Fruit fly (Drosophila melanogaster): ENCODE data around the gene CG14543.

DNA sequence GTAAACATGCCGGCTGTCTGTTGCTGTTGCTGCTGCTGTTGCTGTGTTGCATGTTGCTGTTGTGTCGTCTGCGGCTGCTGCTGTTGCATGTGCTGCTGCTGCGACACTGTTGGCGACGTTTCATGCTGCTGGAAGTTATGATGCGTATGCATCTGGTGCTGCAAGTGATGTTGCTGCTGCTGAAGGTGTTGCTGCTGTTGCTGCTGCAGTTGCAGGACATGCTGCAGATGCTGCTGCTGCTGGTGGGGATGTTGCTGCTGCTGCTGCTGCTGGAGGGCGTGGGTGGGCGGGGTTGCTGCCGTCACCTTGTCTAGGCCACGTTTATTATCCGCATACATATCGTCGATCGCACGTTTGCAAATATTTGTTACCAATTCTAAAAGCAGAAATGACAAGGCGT, 39.8 kb downstream of the CG14543 start:
- TF ChIP-seq Pif1A (GFP tag; optimal IDR thresholded peaks at IDR 0.05) (no peak), CG17806 (tag; optimal IDR thresholded peaks at IDR 0.05) (no peak), fd96Ca (GFP tag; IDR thresholded peaks at IDR 0.05) (no peak), CG8159 (tag; optimal IDR thresholded peaks at IDR 0.05) (no peak), CG10348 (GFP tag; IDR thresholded peaks at IDR 0.05) (no peak), EcR (GFP tag; optimal IDR thresholded peaks at IDR 0.05) (no peak), CG8301 (tag; optimal IDR thresholded peaks at IDR 0.05) (no peak), D1 (tag; optimal IDR thresholded peaks at IDR 0.05) (no peak), CG13204 (GFP tag; optimal IDR thresholded peaks at IDR 0.05) (no peak), rn (GFP tag; IDR thresholded peaks at IDR 0.05) (no peak), Ets98B (GFP tag; IDR thresholded peaks at IDR 0.05) (no peak), CG32121 (GFP tag; IDR thresholded peaks at IDR 0.05) (no peak), CG14655 (GFP tag; optimal IDR thresholded peaks at IDR 0.05) (no peak)

All from whole organism, pupa.